Fruit fly (Drosophila melanogaster) whole organism, embryonic: Measurements from ENCODE around the gene mbt.
A peak's percentile ranks its signal among the peaks of the same experiment; 100 is the strongest.

ENCODE experiments used
- B-H1 ChIP-seq: fragments of 200-800 bp; sonication (Bioruptor generic); IDR thresholded peaks from 3 replicates; pipeline ENCODE4 v1.3.6; 2022; ENCODE audit warnings: missing biosample characterization, missing genetic modification characterization
- CG11560 ChIP-seq: fragments of 200-800 bp; sonication (Bioruptor generic); IDR thresholded peaks from 3 replicates; pipeline ENCODE4 v1.3.6; 2022; ENCODE audit warnings: missing biosample characterization, missing genetic modification characterization
- CG11723 ChIP-seq: fragments of 200-800 bp; sonication (Bioruptor generic); optimal IDR thresholded peaks from 2 replicates; lab custom pipeline; 2017; ENCODE audit warnings: missing biosample characterization, mild to moderate bottlenecking, missing genetic modification characterization
- CG12942 ChIP-seq: fragments of 200-800 bp; sonication (Bioruptor generic); optimal IDR thresholded peaks from 3 replicates; lab custom pipeline; 2016; ENCODE audit warnings: missing biosample characterization, missing genetic modification characterization
- CG13624 ChIP-seq: fragments of 200-800 bp; sonication (Bioruptor generic); optimal IDR thresholded peaks from 2 replicates; lab custom pipeline; 2016; ENCODE audit warnings: missing biosample characterization, missing genetic modification characterization
- CG15011 ChIP-seq: fragments of 200-800 bp; sonication (Bioruptor generic); optimal IDR thresholded peaks from 3 replicates; lab custom pipeline; 2018; ENCODE audit warnings: missing biosample characterization, mild to moderate bottlenecking, missing genetic modification characterization
- CG1602 ChIP-seq: fragments of 200-800 bp; sonication (Bioruptor generic); optimal IDR thresholded peaks from 3 replicates; lab custom pipeline; 2016; ENCODE audit warnings: missing biosample characterization, missing genetic modification characterization
- CG17912 ChIP-seq: fragments of 200-800 bp; sonication (Bioruptor generic); optimal IDR thresholded peaks from 2 replicates; lab custom pipeline; 2018; ENCODE audit warnings: missing biosample characterization, mild to moderate bottlenecking, missing genetic modification characterization
- CG18262 ChIP-seq: fragments of 200-800 bp; optimal IDR thresholded peaks from 3 replicates; lab custom pipeline; 2019; ENCODE audit warnings: missing biosample characterization, mild to moderate bottlenecking, missing genetic modification characterization, moderate library complexity
- CG18476 ChIP-seq: fragments of 200-800 bp; sonication (Bioruptor generic); optimal IDR thresholded peaks from 2 replicates; lab custom pipeline; 2016; ENCODE audit warnings: missing biosample characterization, mild to moderate bottlenecking, missing genetic modification characterization
- CG2116 ChIP-seq: fragments of 200-800 bp; sonication (Bioruptor generic); optimal IDR thresholded peaks from 3 replicates; lab custom pipeline; 2018; ENCODE audit warnings: missing biosample characterization, mild to moderate bottlenecking, missing genetic modification characterization
- CG2678 ChIP-seq: fragments of 200-800 bp; sonication (Bioruptor generic); optimal IDR thresholded peaks from 3 replicates; lab custom pipeline; 2019; ENCODE audit warnings: missing biosample characterization, mild to moderate bottlenecking, missing genetic modification characterization, moderate library complexity
- CG32767 ChIP-seq: fragments of 200-800 bp; sonication (Bioruptor generic); IDR thresholded peaks from 2 replicates; pipeline ENCODE4 v1.3.6; 2022; ENCODE audit warnings: missing biosample characterization, missing genetic modification characterization
- CG34422 ChIP-seq: fragments of 200-800 bp; sonication (Bioruptor generic); IDR thresholded peaks from 3 replicates; pipeline ENCODE4 v1.3.6; 2022; ENCODE audit warnings: missing biosample characterization, missing genetic modification characterization
- CG42726 ChIP-seq: fragments of 200-800 bp; sonication (Bioruptor generic); IDR thresholded peaks from 2 replicates; pipeline ENCODE4 v1.3.6; 2022; ENCODE audit warnings: missing biosample characterization, missing genetic modification characterization; ENCODE audit not compliant: partially characterized antibody
- CG4707 ChIP-seq: fragments of 200-800 bp; sonication (Bioruptor generic); optimal IDR thresholded peaks from 2 replicates; lab custom pipeline; 2018; ENCODE audit warnings: missing biosample characterization, mild to moderate bottlenecking, missing genetic modification characterization, moderate library complexity
- CG4730 ChIP-seq: fragments of 200-800 bp; sonication (Bioruptor generic); IDR thresholded peaks from 2 replicates; pipeline ENCODE4 v1.3.6; 2022; ENCODE audit warnings: missing biosample characterization, missing genetic modification characterization
- CG6813 ChIP-seq: fragments of 200-800 bp; sonication (Bioruptor generic); optimal IDR thresholded peaks from 2 replicates; lab custom pipeline; 2017; ENCODE audit warnings: missing biosample characterization, missing genetic modification characterization, mild to moderate bottlenecking, moderate library complexity, missing genetic modification reagents
- CG8281 ChIP-seq: fragments of 200-800 bp; sonication (Bioruptor generic); optimal IDR thresholded peaks from 2 replicates; lab custom pipeline; 2018; ENCODE audit warnings: missing biosample characterization, mild to moderate bottlenecking, missing genetic modification characterization, moderate library complexity
- CG8765 ChIP-seq: fragments of 200-800 bp; sonication (Bioruptor generic); IDR thresholded peaks from 2 replicates; pipeline ENCODE4 v1.3.6; 2022; ENCODE audit warnings: missing biosample characterization, missing genetic modification characterization
- CkIIα-i1 ChIP-seq: fragments of 200-800 bp; sonication (Bioruptor generic); IDR thresholded peaks from 2 replicates; pipeline ENCODE4 v1.3.6; 2022; ENCODE audit warnings: missing biosample characterization, missing genetic modification characterization
- Dll ChIP-seq: fragments of 200-800 bp; sonication (Bioruptor generic); IDR thresholded peaks from 4 replicates; pipeline ENCODE4 v1.3.6; 2022; ENCODE audit warnings: missing biosample characterization, missing genetic modification characterization; ENCODE audit not compliant: partially characterized antibody
- Fer2 ChIP-seq: fragments of 200-800 bp; sonication (Bioruptor generic); optimal IDR thresholded peaks from 2 replicates; lab custom pipeline; 2018; ENCODE audit warnings: missing biosample characterization, mild to moderate bottlenecking, missing genetic modification characterization, moderate library complexity
- H2.0 ChIP-seq: fragments of 200-800 bp; sonication (Bioruptor generic); IDR thresholded peaks from 2 replicates; pipeline ENCODE4 v1.3.6; 2022; ENCODE audit warnings: missing biosample characterization, missing genetic modification characterization
- HLHmδ ChIP-seq: fragments of 200-800 bp; sonication (Bioruptor generic); optimal IDR thresholded peaks from 2 replicates; lab custom pipeline; 2018; ENCODE audit warnings: missing biosample characterization, mild to moderate bottlenecking, missing genetic modification characterization, moderate library complexity
- Hr3 ChIP-seq: fragments of 200-800 bp; sonication (Bioruptor generic); optimal IDR thresholded peaks from 3 replicates; lab custom pipeline; 2016; ENCODE audit warnings: missing biosample characterization, missing genetic modification characterization
- Jarid2 ChIP-seq: fragments of 200-800 bp; sonication (Bioruptor generic); optimal IDR thresholded peaks from 3 replicates; lab custom pipeline; 2017; ENCODE audit warnings: mild to moderate bottlenecking, missing biosample characterization, missing genetic modification reagents, missing genetic modification characterization
- Lhr ChIP-seq: fragments of 200-800 bp; sonication (Bioruptor generic); optimal IDR thresholded peaks from 3 replicates; lab custom pipeline; 2017; ENCODE audit warnings: mild to moderate bottlenecking, missing biosample characterization, missing genetic modification reagents, missing genetic modification characterization
- MESR4 ChIP-seq: fragments of 200-800 bp; sonication (Bioruptor generic); optimal IDR thresholded peaks from 2 replicates; lab custom pipeline; 2018; ENCODE audit warnings: missing biosample characterization, mild to moderate bottlenecking, missing genetic modification characterization, moderate library complexity
- MTF-1 ChIP-seq: fragments of 200-800 bp; sonication (Bioruptor generic); optimal IDR thresholded peaks from 2 replicates; lab custom pipeline; 2018; ENCODE audit warnings: missing biosample characterization, mild to moderate bottlenecking, missing genetic modification characterization, borderline replicate concordance
- Med ChIP-seq: fragments of 200-800 bp; sonication (Bioruptor generic); peaks from one replicate; lab custom pipeline; 2016; ENCODE audit warnings: missing biosample characterization, missing genetic modification characterization, mild to moderate bottlenecking, inconsistent platforms, moderate library complexity
- NC2β ChIP-seq: fragments of 200-800 bp; sonication (Bioruptor generic); optimal IDR thresholded peaks from 2 replicates; lab custom pipeline; 2016; ENCODE audit warnings: missing biosample characterization, missing genetic modification characterization
- Sox102F ChIP-seq: fragments of 200-800 bp; sonication (Bioruptor generic); optimal IDR thresholded peaks from 2 replicates; lab custom pipeline; 2018; ENCODE audit warnings: missing biosample characterization, mild to moderate bottlenecking, missing genetic modification characterization, moderate library complexity
- ab ChIP-seq: fragments of 200-800 bp; sonication (Bioruptor generic); optimal IDR thresholded peaks from 2 replicates; lab custom pipeline; 2016; ENCODE audit warnings: missing biosample characterization, missing genetic modification characterization
- ac ChIP-seq: fragments of 200-800 bp; sonication (Bioruptor generic); optimal IDR thresholded peaks from 3 replicates; lab custom pipeline; 2017; ENCODE audit warnings: missing biosample characterization, mild to moderate bottlenecking, missing genetic modification characterization
- ase ChIP-seq: fragments of 200-800 bp; sonication (Bioruptor generic); IDR thresholded peaks from 3 replicates; pipeline ENCODE4 v1.3.6; 2022; ENCODE audit warnings: missing biosample characterization, missing genetic modification characterization
- ash1 ChIP-seq: fragments of 200-800 bp; sonication (Bioruptor generic); optimal IDR thresholded peaks from 2 replicates; lab custom pipeline; 2018; ENCODE audit warnings: missing biosample characterization, mild to moderate bottlenecking, missing genetic modification characterization
- dimm ChIP-seq: fragments of 200-800 bp; sonication (Bioruptor generic); IDR thresholded peaks from 2 replicates; pipeline ENCODE4 v1.3.6; 2022; ENCODE audit warnings: missing biosample characterization, missing genetic modification characterization
- fru ChIP-seq: fragments of >200 bp; optimal IDR thresholded peaks from 2 replicates; lab custom pipeline; 2017
- gcm ChIP-seq: fragments of 200-800 bp; sonication (Bioruptor generic); optimal IDR thresholded peaks from 2 replicates; lab custom pipeline; 2019; ENCODE audit warnings: missing biosample characterization, mild to moderate bottlenecking, missing genetic modification characterization, moderate library complexity
- grn ChIP-seq: fragments of 200-800 bp; sonication (Bioruptor generic); optimal IDR thresholded peaks from 3 replicates; lab custom pipeline; 2017; ENCODE audit warnings: missing biosample characterization, missing genetic modification characterization
- gt ChIP-seq: fragments of 200-800 bp; sonication (Bioruptor generic); IDR thresholded peaks from 2 replicates; pipeline ENCODE4 v1.3.6; 2022; ENCODE audit warnings: missing biosample characterization, missing genetic modification characterization
- odd ChIP-seq: fragments of 200-800 bp; sonication (Bioruptor generic); optimal IDR thresholded peaks from 2 replicates; lab custom pipeline; 2017; ENCODE audit warnings: missing biosample characterization, mild to moderate bottlenecking, missing genetic modification characterization
- prd ChIP-seq, 3 experiments: fragments of >200 bp in 2 of 3; fragments of 200-800 bp in 1 of 3; sonication (Bioruptor generic) in 1 of 3; optimal IDR thresholded peaks in 2 of 3; IDR thresholded peaks in 1 of 3; 2 replicates in 2 of 3; 3 replicates in 1 of 3; pipeline versions ENCODE4 v1.3.6 to Lab custom; 2017 to 2022; ENCODE audit warnings: missing biosample characterization in 1 of 3, missing genetic modification characterization in 1 of 3
- salm ChIP-seq: fragments of 200-800 bp; sonication (Bioruptor generic); optimal IDR thresholded peaks from 2 replicates; lab custom pipeline; 2018; ENCODE audit warnings: missing biosample characterization, mild to moderate bottlenecking, missing genetic modification characterization
- seq ChIP-seq: fragments of 200-800 bp; sonication (Bioruptor generic); IDR thresholded peaks from 2 replicates; pipeline ENCODE4 v1.3.6; 2022; ENCODE audit warnings: missing biosample characterization, missing genetic modification characterization
- sqz ChIP-seq: fragments of 200-800 bp; sonication (Bioruptor generic); optimal IDR thresholded peaks from 3 replicates; lab custom pipeline; 2018; ENCODE audit warnings: missing biosample characterization, mild to moderate bottlenecking, missing genetic modification characterization
- zen ChIP-seq: fragments of 200-800 bp; sonication (Bioruptor generic); optimal IDR thresholded peaks from 3 replicates; lab custom pipeline; 2018; ENCODE audit warnings: missing biosample characterization, mild to moderate bottlenecking, missing genetic modification characterization, moderate library complexity
- zfh1 ChIP-seq: fragments of 200-800 bp; sonication (Bioruptor generic); IDR thresholded peaks from 3 replicates; pipeline ENCODE4 v1.3.6; 2022; ENCODE audit warnings: missing biosample characterization, missing genetic modification characterization

mbt gene

DNA sequence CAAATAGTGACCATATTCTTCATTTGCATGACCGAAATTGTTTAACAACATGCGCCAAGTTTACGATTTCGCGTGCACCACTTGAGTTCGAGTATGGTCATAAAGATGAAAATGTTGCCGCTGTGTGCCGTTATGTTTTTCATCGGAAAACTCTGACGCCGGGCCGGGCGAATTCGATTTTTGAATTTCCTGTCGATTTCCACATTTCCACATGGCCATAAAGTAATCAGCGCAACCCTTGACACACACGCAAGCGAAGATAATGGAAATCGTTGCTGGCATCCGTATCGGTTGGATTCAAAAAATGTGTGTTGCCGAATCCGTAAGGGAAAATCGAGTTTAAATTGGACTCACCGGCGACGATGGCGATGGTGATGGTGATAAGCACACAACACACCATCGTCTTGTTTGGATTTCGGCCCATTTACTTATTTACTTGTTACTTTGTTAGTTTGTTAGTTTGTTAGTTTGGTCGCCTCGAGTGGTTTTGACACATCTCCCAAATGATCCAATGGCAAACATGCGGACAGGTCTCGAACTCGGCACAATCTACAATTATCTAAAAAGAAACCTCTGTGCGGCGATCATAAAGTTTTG lies 34.1 kb downstream of the mbt start (continued):
- TF ChIP-seq Dll, result 0 out of 4 replicates have a peak, but pooled peaks have one; percentile 14
- no peak for TF ChIP-seq gt (GFP tag; lab: Robert Waterston, UW)
- no peak for TF ChIP-seq CG8281
- peak; percentile 31 for TF ChIP-seq Lhr (GFP tag; lab: Kevin White, UChicago)
- peak; percentile 32; the same call in 1 of the 3 replicates for TF ChIP-seq ase (GFP tag; lab: Robert Waterston, UW)
- no peak for TF ChIP-seq dimm (GFP tag; lab: Robert Waterston, UW)
- no peak; the same call in 2 of the 3 replicates for TF ChIP-seq B-H1 (GFP tag; lab: Robert Waterston, UW)
- TF ChIP-seq CG42726 (GFP tag; lab: Robert Waterston, UW), result no peak
- TF ChIP-seq gcm (GFP tag; lab: Kevin White, UChicago), result peak; percentile 39
- TF ChIP-seq ac (GFP tag; lab: Kevin White, UChicago), result peak; percentile 74
- TF ChIP-seq NC2β, result peak; percentile 41
- peak; percentile 83 for TF ChIP-seq CG6813 (GFP tag; lab: Kevin White, UChicago)
- TF ChIP-seq HLHmδ (GFP tag; lab: Kevin White, UChicago), result peak; percentile 65
- TF ChIP-seq CkIIα-i1 (GFP tag; lab: Robert Waterston, UW), result no peak
- peak; percentile 34; the same call in 1 of the 3 replicates for TF ChIP-seq zfh1 (GFP tag; lab: Robert Waterston, UW)
- 0 out of 2 replicates have a peak, but pooled peaks have one; percentile 23 for TF ChIP-seq CG32767 (GFP tag; lab: Robert Waterston, UW)
- TF ChIP-seq prd (optimal IDR thresholded peaks at IDR 0.05; lab: Kevin White, UChicago), result no peak
- peak; percentile 35; the same call in 1 of the 3 replicates for TF ChIP-seq prd (GFP tag; IDR thresholded peaks at IDR 0.05; lab: Robert Waterston, UW)
- no peak for TF ChIP-seq CG4730 (GFP tag; lab: Robert Waterston, UW)
- TF ChIP-seq CG34422 (GFP tag; lab: Robert Waterston, UW), result 0 out of 3 replicates have a peak, but pooled peaks have one; percentile 14
- no peak for TF ChIP-seq CG13624 (GFP tag; lab: Kevin White, UChicago)
- TF ChIP-seq CG2116 (GFP tag; lab: Kevin White, UChicago), result peak; percentile 39
- TF ChIP-seq CG4707 (GFP tag; lab: Kevin White, UChicago), result peak; percentile 72
- TF ChIP-seq grn (GFP tag; lab: Kevin White, UChicago), result peak; percentile 87
- TF ChIP-seq Hr3 (GFP tag; lab: Kevin White, UChicago), result no peak
- TF ChIP-seq CG18476 (GFP tag; lab: Kevin White, UChicago), result peak; percentile 8
- TF ChIP-seq CG2678 (tag; lab: Kevin White, UChicago), result peak; percentile 64
- TF ChIP-seq Med (GFP tag; lab: Kevin White, UChicago), result peak; percentile 83
- TF ChIP-seq CG17912 (GFP tag; lab: Kevin White, UChicago), result peak; percentile 54
- TF ChIP-seq CG18262 (tag; lab: Kevin White, UChicago), result peak; percentile 52
- TF ChIP-seq Fer2 (tag; lab: Kevin White, UChicago), result no peak
- peak; percentile 3 for TF ChIP-seq Jarid2
- TF ChIP-seq MESR4 (GFP tag; lab: Kevin White, UChicago), result peak; percentile 10
- peak; percentile 20 for TF ChIP-seq ash1 (GFP tag; lab: Kevin White, UChicago)
- TF ChIP-seq H2.0 (GFP tag; lab: Robert Waterston, UW), result no peak
- TF ChIP-seq fru, result no peak
- TF ChIP-seq sqz (GFP tag; lab: Kevin White, UChicago), result peak; percentile 38
- peak; percentile 10 for TF ChIP-seq CG15011 (GFP tag; lab: Kevin White, UChicago)
- peak; percentile 54 for TF ChIP-seq MTF-1 (GFP tag; lab: Kevin White, UChicago)
- TF ChIP-seq seq (GFP tag; lab: Robert Waterston, UW), result peak; percentile 9; the same call in 1 of the 2 replicates
- peak; percentile 49 for TF ChIP-seq Sox102F (GFP tag; lab: Kevin White, UChicago)
- no peak for TF ChIP-seq CG11560 (tag; lab: Robert Waterston, UW)
- TF ChIP-seq zen, result peak; percentile 52
- TF ChIP-seq ab, result no peak
- TF ChIP-seq CG1602 (GFP tag; lab: Kevin White, UChicago), result peak; percentile 26
- TF ChIP-seq CG12942, result peak; percentile 14
- TF ChIP-seq CG11723, result peak; percentile 54
- peak; percentile 59 for TF ChIP-seq odd (GFP tag; lab: Kevin White, UChicago)
- peak; percentile 46 for TF ChIP-seq salm (tag; lab: Kevin White, UChicago)
- TF ChIP-seq CG8765 (GFP tag; lab: Robert Waterston, UW), result 0 out of 2 replicates have a peak, but pooled peaks have one; percentile 11
